Fruit fly (Drosophila melanogaster): Measurements from ENCODE around the gene ro.

The ro gene

DNA sequence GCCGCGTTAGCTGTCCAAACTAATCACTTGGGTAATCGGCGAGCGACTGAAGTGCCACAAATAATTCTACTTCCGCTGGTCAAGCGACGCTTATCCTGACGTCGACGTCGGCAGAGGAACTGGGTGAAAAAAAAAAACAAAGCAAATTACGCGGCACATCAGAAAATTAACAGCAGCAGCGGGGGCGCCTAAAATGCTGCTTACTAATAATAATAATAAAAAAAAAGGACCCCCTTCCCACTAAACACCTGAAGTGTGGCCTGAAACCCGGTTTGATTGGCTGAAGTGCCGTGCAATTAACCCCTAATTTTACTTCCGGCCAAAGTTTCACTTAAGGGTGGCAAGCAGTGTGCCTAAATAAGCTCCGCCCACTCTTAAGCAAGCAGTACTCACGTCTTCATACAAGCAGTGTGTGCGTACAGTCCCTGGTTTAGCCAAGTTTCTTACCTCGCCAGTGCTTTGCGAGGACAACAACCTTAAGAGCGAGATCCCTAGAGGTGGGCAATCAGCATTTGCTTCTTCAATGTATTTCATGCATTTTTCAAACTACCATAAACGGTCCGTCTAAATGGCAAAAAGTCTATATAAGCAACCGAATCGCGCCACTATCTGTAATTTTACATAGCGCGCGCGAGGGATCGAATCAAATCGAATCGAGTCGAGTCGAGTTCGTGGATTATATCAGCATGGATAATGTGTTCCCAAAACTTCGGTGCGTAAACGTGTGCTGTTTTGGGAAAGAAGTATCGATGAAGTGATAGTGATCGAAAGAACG, at the start of gene ro, which contains the start of gene T48:
TSS of gene ro (minus strand) at position 51 of the 775 bp plus-strand sequence.
TSS of gene T48 (plus strand) at position 614 of the 775 bp plus-strand sequence.
- peak; percentile 53 for TF ChIP-seq CG17801 (GFP tag; optimal IDR thresholded peaks at IDR 0.05; ENCODE audit: partially characterized antibody)

DNA sequence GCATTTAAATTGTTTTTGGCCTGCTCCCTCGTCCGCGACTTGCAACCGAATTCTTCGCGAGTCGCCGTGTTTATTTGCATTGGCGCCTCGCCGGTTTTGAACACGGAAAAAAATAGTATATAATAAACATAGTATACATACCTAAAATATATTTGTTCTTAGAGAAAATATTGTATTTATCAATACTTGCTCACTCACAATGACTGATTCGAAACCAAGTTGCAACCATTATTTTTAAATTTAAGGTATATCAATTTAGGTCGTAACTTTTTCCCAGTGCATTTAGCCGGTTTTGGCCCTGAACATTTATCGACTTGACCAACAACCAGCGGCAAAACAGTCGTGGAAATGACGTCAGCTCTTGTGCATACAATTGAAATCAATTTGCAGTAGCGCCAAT, 47.5 kb upstream of the ro start:
- peak; percentile 48 for TF ChIP-seq CG17801 (GFP tag; optimal IDR thresholded peaks at IDR 0.05; ENCODE audit: partially characterized antibody)

DNA sequence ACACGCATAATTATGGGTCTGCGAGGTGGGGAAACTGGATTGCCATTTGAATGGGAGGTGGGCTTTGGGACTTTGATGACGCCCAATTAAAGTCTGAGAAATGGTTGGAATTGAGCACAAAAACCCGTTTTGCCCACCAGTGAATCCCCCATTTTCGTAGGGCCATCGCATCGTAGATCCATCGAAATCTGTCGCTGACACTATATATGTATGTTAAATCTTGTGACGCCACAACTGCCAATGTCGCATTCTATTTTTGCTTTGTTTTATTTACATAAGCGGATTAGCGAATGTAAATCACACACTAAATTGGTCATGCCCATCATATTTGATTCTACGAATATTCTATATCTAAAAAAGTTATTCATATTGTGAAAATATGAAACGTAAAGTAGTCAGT, 45.5 kb upstream of the ro start:
- no peak for TF ChIP-seq CG17801 (GFP tag; optimal IDR thresholded peaks at IDR 0.05; ENCODE audit: partially characterized antibody)

DNA sequence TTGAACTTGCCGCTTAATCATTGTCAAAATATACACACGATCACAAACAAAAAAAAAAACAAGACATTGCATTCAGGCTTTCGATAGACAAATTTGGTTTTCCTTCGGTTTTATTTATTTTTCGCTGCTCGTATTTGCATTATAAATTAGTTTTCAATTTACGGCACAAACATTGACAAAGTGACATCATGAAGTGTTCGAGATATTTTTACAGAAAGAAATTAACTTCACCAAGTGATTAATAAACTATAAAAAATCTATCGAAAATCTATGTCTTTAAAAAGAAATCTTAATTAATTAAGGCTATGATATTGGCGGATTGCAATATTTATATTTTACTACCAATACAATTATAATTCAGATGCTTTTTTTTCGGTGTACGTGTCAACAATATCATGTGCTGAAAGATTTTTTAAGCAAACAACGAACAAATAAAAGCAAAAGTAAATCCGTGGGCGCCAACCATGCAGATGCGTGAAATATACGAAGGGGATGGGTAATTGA, 42.9 kb upstream of the ro start:
- no peak for TF ChIP-seq CG17801 (GFP tag; optimal IDR thresholded peaks at IDR 0.05; ENCODE audit: partially characterized antibody)

DNA sequence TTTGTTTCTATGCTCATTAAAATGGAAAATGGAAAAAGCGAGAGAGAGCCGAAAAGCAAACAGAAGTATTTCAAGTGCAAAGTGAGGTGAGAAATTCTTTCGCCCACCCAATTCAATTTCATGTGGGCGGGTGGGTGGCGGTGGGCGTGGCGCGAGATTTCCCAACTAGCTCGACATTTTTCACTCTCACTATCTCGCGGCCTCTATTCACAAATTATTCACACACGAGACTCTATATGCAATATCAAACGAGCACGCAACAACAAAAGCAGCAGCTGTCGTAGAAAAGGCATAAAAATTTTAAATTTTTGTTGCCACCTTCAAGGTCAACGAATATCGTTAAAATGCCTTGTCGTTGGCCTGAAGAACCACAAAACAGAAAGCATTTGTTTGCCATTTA, 37.9 kb upstream of the ro start:
- no peak for TF ChIP-seq CG17801 (GFP tag; optimal IDR thresholded peaks at IDR 0.05; ENCODE audit: partially characterized antibody)

DNA sequence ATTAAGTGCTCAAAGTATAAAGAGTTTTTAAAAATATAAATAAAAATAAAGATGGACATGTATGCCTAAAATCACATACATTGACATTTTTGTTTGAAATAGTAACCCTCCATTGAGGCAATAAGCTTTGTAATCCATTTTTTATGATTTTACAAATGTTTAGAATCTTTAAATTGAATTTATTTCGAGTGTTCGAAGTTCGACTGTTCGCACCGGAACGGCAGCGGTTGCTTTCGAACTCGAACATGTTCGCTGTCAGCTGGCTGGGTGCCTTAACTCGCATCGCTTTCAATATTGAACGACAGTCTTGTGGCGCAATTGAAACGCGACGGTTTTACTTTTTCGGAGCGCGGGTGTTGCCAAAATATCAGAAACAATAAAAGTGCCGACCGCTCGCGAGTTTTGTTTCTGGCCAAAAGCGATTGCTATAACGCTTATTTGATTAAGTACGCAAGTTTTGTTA, 34.5 kb upstream of the ro start, which contains the start of gene CG46339:
TSS of gene CG46339 (plus strand) at position 299 of the 463 bp plus-strand sequence.
- TF ChIP-seq CG17801 (GFP tag; optimal IDR thresholded peaks at IDR 0.05; ENCODE audit: partially characterized antibody): peak; percentile 65

DNA sequence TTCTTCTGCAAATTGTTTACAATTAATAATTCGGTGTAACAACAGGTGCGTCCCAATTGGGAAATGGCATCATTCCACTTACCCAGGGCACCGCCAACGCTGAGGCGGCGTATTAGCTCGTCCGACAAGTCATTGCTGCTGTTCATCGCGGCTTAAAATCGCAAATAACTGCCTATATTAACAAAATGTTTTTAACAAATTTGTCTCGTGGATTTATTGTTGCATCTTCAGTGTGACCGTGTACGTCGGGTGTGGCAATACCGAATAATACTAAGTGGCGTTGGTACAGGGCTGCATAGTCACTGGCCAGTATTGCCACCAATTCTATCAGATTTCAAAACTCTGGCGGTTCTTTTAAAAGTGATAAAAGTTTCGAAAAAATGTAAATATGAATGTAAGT, 31.6 kb upstream of the ro start, which contains the start of gene Ets97D:
TSS of gene Ets97D (minus strand) at position 272 of the 400 bp plus-strand sequence.
- TF ChIP-seq CG17801 (GFP tag; optimal IDR thresholded peaks at IDR 0.05; ENCODE audit: partially characterized antibody): no peak

DNA sequence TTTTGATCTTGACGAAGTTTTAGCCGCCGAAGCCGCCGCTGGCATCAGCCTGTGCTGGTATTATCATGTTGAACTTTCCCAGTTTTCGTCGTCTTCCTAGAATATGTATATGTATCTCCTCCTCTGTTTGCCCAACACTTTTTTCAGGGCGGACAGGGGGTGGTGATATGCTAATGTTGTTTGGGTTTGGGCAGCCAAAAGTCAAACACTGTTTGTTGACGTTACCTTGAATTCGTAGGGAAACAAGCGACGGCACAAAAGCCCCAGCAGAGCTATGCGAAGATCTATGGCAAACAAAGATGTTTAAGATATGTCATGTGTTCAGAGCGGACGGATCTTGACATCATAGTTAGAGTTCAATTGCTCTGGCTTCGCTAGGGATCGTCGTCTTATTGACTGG, 27.8 kb upstream of the ro start:
- no peak for TF ChIP-seq CG17801 (GFP tag; optimal IDR thresholded peaks at IDR 0.05; ENCODE audit: partially characterized antibody)

DNA sequence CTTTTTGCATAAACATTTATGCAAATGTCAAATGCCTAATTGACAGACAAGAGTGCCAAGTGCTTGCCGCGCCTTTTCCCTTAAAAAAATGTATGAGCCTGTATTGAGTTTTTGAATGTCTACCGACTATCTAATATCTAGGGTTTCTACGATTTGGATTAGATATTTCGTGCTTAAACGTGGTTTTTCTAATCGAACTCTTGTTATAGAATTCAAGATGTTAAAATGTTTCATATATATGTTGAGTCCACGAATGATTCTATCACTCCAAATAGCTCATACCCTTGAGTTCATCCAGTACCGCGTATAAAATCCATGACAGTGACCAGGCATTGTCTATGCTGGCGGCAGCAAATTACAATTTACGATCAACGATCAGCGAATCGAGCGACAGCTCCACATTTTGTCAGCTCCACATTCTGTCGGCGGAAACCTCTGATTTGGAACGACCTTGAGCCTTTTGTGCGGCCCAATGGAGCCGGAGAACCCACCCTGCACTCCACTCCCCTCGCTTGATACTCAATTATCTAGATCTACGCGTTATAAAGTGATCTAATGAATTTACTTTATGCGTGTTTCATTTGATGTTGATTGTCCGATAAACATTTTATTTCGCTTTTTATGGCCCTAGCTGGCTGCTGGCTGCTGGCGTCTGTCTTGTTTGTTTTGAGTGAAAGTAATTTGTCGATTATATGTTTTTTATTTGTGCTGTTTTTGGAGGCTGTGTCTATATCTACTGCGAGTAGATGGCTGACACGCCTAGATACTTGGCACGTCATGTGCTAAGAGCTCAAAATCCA, 25.9 kb upstream of the ro start:
- no peak for TF ChIP-seq CG17801 (GFP tag; optimal IDR thresholded peaks at IDR 0.05; ENCODE audit: partially characterized antibody)

DNA sequence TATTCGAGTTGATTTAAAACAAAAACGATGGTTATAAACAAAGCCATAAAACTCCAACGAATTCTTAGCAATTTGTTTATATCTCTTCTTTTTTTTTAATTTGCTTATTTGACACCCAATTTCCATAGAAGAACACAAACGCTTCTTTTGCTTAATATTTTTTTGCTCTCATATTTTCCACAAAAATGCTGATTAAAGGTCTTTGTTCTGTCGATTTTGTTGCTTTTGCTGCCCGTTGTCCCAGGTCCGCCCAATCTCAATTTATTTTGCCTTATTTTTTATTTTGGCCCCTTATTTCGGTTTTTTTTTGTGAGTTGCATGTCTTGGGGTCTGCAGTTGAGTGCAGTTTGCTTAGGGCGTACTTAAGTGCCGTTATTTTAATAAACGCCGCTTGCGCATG, 25.1 kb upstream of the ro start:
- TF ChIP-seq CG17801 (GFP tag; optimal IDR thresholded peaks at IDR 0.05; ENCODE audit: partially characterized antibody): no peak

DNA sequence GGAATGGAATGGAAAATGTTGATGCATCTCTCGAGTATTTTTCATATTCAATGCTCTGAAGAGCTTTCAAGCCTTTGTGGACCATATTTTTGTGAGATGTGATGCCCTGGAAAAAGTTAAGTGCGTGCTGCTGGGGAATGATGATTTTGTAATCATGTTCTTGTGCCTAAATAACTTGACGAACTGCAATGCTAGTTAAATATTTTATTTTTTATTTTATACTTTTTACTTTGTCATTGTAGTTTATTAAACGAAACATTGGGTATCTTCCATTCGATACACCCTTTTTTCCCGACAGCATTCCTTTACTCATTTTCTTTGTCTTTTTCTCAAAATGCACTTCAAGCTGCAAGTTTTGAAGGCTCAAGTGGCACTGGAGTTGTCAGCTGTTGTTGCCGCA, 19.0 kb upstream of the ro start:
- no peak for TF ChIP-seq CG17801 (GFP tag; optimal IDR thresholded peaks at IDR 0.05; ENCODE audit: partially characterized antibody)

DNA sequence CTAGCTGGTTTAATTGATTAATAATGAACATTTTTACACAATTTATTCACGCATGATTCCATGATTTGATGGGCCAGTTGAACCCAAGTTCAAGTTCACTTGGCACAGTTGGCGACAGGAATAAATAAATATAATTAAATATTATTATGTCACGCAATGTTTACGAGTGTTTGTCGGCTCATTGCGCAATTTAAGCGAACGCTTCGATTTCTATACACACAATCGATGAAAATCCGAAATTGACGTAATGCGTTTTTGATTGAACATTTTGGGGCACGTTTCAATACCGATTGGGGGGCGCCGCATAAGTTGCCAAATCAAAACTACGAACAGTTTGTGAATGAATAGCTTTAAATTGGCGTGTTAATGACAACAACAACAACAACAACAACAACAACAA, 16.3 kb upstream of the ro start:
- no peak for TF ChIP-seq CG17801 (GFP tag; optimal IDR thresholded peaks at IDR 0.05; ENCODE audit: partially characterized antibody)

DNA sequence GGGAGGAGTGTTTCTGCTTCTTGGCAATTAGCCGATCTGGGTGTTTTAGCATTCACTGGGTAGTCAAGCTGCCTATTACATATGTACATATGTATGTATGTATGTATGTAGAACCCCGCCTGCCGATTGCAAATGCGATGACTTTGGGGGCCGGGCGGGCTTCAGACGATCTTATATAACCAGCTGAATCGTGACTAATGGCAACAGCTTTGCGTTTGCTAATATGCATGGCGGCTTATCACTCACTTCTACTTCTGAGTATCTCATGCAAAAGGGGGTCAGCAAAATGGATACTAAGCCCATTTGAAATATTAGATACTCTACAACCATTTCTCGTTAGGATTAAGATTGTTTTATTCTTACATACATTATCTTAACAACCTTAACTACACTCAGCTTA, 15.3 kb upstream of the ro start:
- TF ChIP-seq CG17801 (GFP tag; optimal IDR thresholded peaks at IDR 0.05; ENCODE audit: partially characterized antibody): no peak

DNA sequence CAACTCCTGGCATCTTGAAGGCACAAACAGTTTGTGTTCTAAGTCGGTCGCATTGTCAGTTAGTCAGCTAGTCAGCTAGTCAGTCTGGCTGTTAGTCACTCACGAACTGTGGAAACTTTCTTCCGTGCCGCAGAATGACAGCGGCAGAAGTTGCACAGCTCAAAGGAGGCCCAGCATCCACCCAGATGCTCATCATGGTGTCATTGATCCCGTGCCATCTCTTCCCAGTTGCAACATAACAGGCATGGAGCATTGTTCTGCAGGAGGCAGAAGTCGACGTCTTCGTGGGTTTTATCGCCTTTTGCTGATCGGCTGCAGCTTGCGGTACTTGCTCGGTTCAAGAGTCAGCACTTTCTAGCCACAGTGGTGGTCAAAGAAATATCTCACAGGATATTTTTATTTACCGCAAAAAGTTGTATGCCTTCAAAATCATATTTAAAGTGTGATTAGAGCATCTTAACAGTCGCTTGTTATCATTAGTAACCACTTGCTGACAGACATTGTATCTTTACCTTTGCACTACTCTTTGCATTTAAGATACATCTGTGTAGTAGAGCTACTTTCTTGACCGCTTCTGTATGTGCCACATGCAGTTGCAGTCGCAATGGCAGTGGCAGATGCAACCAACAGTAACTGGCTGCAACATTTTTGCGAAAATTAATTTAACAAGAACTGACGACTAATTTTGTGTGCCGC, 12.8 kb upstream of the ro start:
- no peak for TF ChIP-seq CG17801 (GFP tag; optimal IDR thresholded peaks at IDR 0.05; ENCODE audit: partially characterized antibody)

DNA sequence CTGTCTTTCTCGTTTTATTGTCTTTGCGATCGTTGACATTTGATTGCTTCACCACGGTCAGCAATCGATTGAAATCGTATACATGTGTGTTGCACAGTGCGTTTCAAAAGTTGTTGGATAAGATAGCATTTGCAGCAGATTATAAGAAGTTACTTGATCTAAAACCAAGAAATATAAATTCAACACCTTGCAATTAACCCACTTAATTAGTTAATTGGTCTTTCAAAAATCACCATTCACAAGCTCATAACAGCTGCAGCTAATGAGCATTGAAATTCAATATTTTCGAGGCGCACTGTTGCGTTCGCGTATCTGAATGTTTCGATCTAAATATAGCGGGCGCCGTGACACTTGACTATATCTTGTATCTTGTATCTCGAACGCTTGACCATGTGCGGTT, 11.8 kb upstream of the ro start:
- TF ChIP-seq CG17801 (GFP tag; optimal IDR thresholded peaks at IDR 0.05; ENCODE audit: partially characterized antibody): no peak

All from ovary, adult (tissue).